Worm (Caenorhabditis elegans): ENCODE results near the gene prdx-3.

The prdx-3 gene

ce11 chrIII:4367649-4368048 is 39.6 kb upstream of the prdx-3 start, which contains the start of gene ckb-2:
TSS of gene ckb-2 (plus strand) at chrIII:4367949.
- TF ChIP-seq ama-1 (optimal IDR thresholded peaks at IDR 0.05) (no peak), egl-5 (tag; optimal IDR thresholded peaks at IDR 0.05) (no peak), fkh-2 (tag; optimal IDR thresholded peaks at IDR 0.05) (no peak), ceh-16 (tag; optimal IDR thresholded peaks at IDR 0.05) (no peak), ztf-4 (tag; optimal IDR thresholded peaks at IDR 0.05) (no peak), elt-1 (tag; optimal IDR thresholded peaks at IDR 0.05) (no peak), ZK546.5 (tag; optimal IDR thresholded peaks at IDR 0.05) (no peak), skn-1 (tag; optimal IDR thresholded peaks at IDR 0.05) (no peak), nhr-12 (tag; optimal IDR thresholded peaks at IDR 0.05) (no peak), fkh-10 (GFP tag; optimal IDR thresholded peaks at IDR 0.05) (no peak), nhr-67 (tag; optimal IDR thresholded peaks at IDR 0.05) (no peak), nhr-11 (tag; optimal IDR thresholded peaks at IDR 0.05) (no peak), mml-1 (tag; optimal IDR thresholded peaks at IDR 0.05) (no peak), nhr-25 (tag; optimal IDR thresholded peaks at IDR 0.05) (no peak), ceh-28 (tag; optimal IDR thresholded peaks at IDR 0.05) (no peak)

ce11 chrIII:4369381-4369809 is 37.8 kb upstream of the prdx-3 start:
- TF ChIP-seq elt-2 (tag; optimal IDR thresholded peaks at IDR 0.05): peak; percentile 34
- peak; percentile 49 for TF ChIP-seq nhr-25 (tag; optimal IDR thresholded peaks at IDR 0.05)
- TF ChIP-seq hmg-11 (tag; optimal IDR thresholded peaks at IDR 0.05): peak; percentile 83
- peak; percentile 40 for TF ChIP-seq nfya-1 (tag; optimal IDR thresholded peaks at IDR 0.05; ENCODE audit: insufficient read depth)
- peak; percentile 23 for TF ChIP-seq ceh-28 (tag; optimal IDR thresholded peaks at IDR 0.05)
- TF ChIP-seq tbx-2 (tag; optimal IDR thresholded peaks at IDR 0.05): peak; percentile 44
- TF ChIP-seq nhr-43 (tag; optimal IDR thresholded peaks at IDR 0.05; ENCODE audit: poor library complexity, severe bottlenecking): peak; percentile 17

- TF ChIP-seq eor-1 (tag; optimal IDR thresholded peaks at IDR 0.05) (no peak), fkh-2 (tag; optimal IDR thresholded peaks at IDR 0.05) (no peak), nhr-25 (tag; optimal IDR thresholded peaks at IDR 0.05) (no peak), snpc-4 (tag; optimal IDR thresholded peaks at IDR 0.05) (no peak), skn-1 (tag; optimal IDR thresholded peaks at IDR 0.05) (no peak), ztf-11 (tag; optimal IDR thresholded peaks at IDR 0.05) (no peak), ceh-16 (tag; optimal IDR thresholded peaks at IDR 0.05) (no peak), nhr-28 (tag; optimal IDR thresholded peaks at IDR 0.05) (no peak)
These were observed 36.7 kb upstream of the prdx-3 start, which contains the start of gene ckb-3 for ce11 chrIII:4370585-4370984. TSS of gene ckb-3 (plus strand) at chrIII:4370885.

ce11 chrIII:4372894-4373293 is 34.4 kb upstream of the prdx-3 start:
- TF ChIP-seq pha-4 (tag; optimal IDR thresholded peaks at IDR 0.05) (peak; percentile 24), lin-39 (tag; optimal IDR thresholded peaks at IDR 0.05) (no peak)

- no peak for TF ChIP-seq egl-27 (tag; optimal IDR thresholded peaks at IDR 0.05)
- TF ChIP-seq pqm-1 (tag; optimal IDR thresholded peaks at IDR 0.05): no peak
- no peak for TF ChIP-seq nhr-23 (tag; optimal IDR thresholded peaks at IDR 0.05)
- no peak for TF ChIP-seq aly-2 (tag; optimal IDR thresholded peaks at IDR 0.05)
- TF ChIP-seq fkh-2 (tag; optimal IDR thresholded peaks at IDR 0.05): no peak
- TF ChIP-seq zag-1 (tag; optimal IDR thresholded peaks at IDR 0.05): no peak
- no peak for TF ChIP-seq fkh-10 (GFP tag; optimal IDR thresholded peaks at IDR 0.05)
- no peak for TF ChIP-seq jun-1 (tag; optimal IDR thresholded peaks at IDR 0.05)
- no peak for TF ChIP-seq daf-12 (tag; optimal IDR thresholded peaks at IDR 0.05)
- TF ChIP-seq pha-4 (tag; optimal IDR thresholded peaks at IDR 0.05): no peak
These were observed 32.4 kb upstream of the prdx-3 start, which contains the start of gene pals-26 for ce11 chrIII:4374854-4375253. TSS of gene pals-26 (plus strand) at chrIII:4375154.

ce11 chrIII:4378600-4379293 is 28.5 kb upstream of the prdx-3 start:
- TF ChIP-seq elt-2 (tag; optimal IDR thresholded peaks at IDR 0.05) (peak; percentile 40), nhr-77 (tag; optimal IDR thresholded peaks at IDR 0.05) (peak; percentile 49), hmg-11 (tag; optimal IDR thresholded peaks at IDR 0.05) (peak; percentile 68), nhr-23 (tag; optimal IDR thresholded peaks at IDR 0.05) (peak; percentile 54), elt-3 (tag; optimal IDR thresholded peaks at IDR 0.05) (peak in 1 of 3 experiments; percentile 16), pha-4 (tag; optimal IDR thresholded peaks at IDR 0.05) (peak; percentile 29), nhr-25 (tag; optimal IDR thresholded peaks at IDR 0.05) (peak; percentile 67), nhr-43 (tag; optimal IDR thresholded peaks at IDR 0.05; ENCODE audit: poor library complexity, severe bottlenecking) (peak; percentile 54), nfya-1 (tag; optimal IDR thresholded peaks at IDR 0.05; ENCODE audit: insufficient read depth) (peak; percentile 34), ztf-4 (tag; optimal IDR thresholded peaks at IDR 0.05) (peak; percentile 63), lsy-12 (tag; optimal IDR thresholded peaks at IDR 0.05) (peak; percentile 44), tbx-2 (tag; optimal IDR thresholded peaks at IDR 0.05) (peak; percentile 29), jun-1 (tag; optimal IDR thresholded peaks at IDR 0.05) (peak; percentile 9)

All from whole organism, L3 larva.